Fruit fly (Drosophila melanogaster): ENCODE results near the gene CG31705.
A peak's percentile ranks its signal among the peaks of the same experiment; 100 is the strongest.

Gene CG31705

dm6 chr2L:11501427-11501968 is 26.5 kb downstream of the CG31705 start, which contains the start of gene spz4:
TSS of gene spz4 (plus strand) at chr2L:11501715.
- TF ChIP-seq tj (GFP tag; optimal IDR thresholded peaks at IDR 0.05) (no peak), CG11617 (GFP tag; optimal IDR thresholded peaks at IDR 0.05) (no peak), CG5204 (GFP tag; optimal IDR thresholded peaks at IDR 0.05) (no peak), Mnt (GFP tag; optimal IDR thresholded peaks at IDR 0.05) (no peak), kay (GFP tag; ENCODE audit: borderline replicate concordance) (no peak), CG33017 (tag; optimal IDR thresholded peaks at IDR 0.05) (no peak), bab1 (GFP tag; optimal IDR thresholded peaks at IDR 0.05) (no peak), cnc (optimal IDR thresholded peaks at IDR 0.05) (no peak), Hr96 (GFP tag; optimal IDR thresholded peaks at IDR 0.05) (no peak), CG1620 (GFP tag; optimal IDR thresholded peaks at IDR 0.05) (no peak), ovo (GFP tag; optimal IDR thresholded peaks at IDR 0.05) (no peak), CG7045 (GFP tag; optimal IDR thresholded peaks at IDR 0.05) (no peak), pad (GFP tag; optimal IDR thresholded peaks at IDR 0.05) (no peak), Crg-1 (GFP tag; optimal IDR thresholded peaks at IDR 0.05) (no peak), toe (GFP tag; optimal IDR thresholded peaks at IDR 0.05) (no peak), CG14711 (tag; optimal IDR thresholded peaks at IDR 0.05) (no peak), CG7101 (tag; optimal IDR thresholded peaks at IDR 0.05) (no peak), Clk (GFP tag; optimal IDR thresholded peaks at IDR 0.05) (no peak), CG12768 (GFP tag; optimal IDR thresholded peaks at IDR 0.05) (no peak)

- no peak for TF ChIP-seq pad (GFP tag; optimal IDR thresholded peaks at IDR 0.05)
- TF ChIP-seq CG11617 (GFP tag; optimal IDR thresholded peaks at IDR 0.05) = no peak
- no peak for TF ChIP-seq CG12768 (GFP tag; optimal IDR thresholded peaks at IDR 0.05)
- TF ChIP-seq Clk (GFP tag; optimal IDR thresholded peaks at IDR 0.05) = no peak
- no peak for TF ChIP-seq tj (GFP tag; optimal IDR thresholded peaks at IDR 0.05)
- TF ChIP-seq CG33017 (tag; optimal IDR thresholded peaks at IDR 0.05) = no peak
- no peak for TF ChIP-seq kay (GFP tag; ENCODE audit: borderline replicate concordance)
- no peak for TF ChIP-seq cic (GFP tag; optimal IDR thresholded peaks at IDR 0.05)
- TF ChIP-seq bab1 (GFP tag; optimal IDR thresholded peaks at IDR 0.05) = no peak
- no peak for TF ChIP-seq cnc (optimal IDR thresholded peaks at IDR 0.05)
- TF ChIP-seq Mnt (GFP tag; optimal IDR thresholded peaks at IDR 0.05) = no peak
- TF ChIP-seq CG7101 (tag; optimal IDR thresholded peaks at IDR 0.05) = no peak
- no peak for TF ChIP-seq CG5204 (GFP tag; optimal IDR thresholded peaks at IDR 0.05)
- TF ChIP-seq toe (GFP tag; optimal IDR thresholded peaks at IDR 0.05) = no peak
- no peak for TF ChIP-seq ovo (GFP tag; optimal IDR thresholded peaks at IDR 0.05)
- no peak for TF ChIP-seq Crg-1 (GFP tag; optimal IDR thresholded peaks at IDR 0.05)
Measured at dm6 chr2L:11500649-11501048, 27.4 kb downstream of the CG31705 start.

- peak; percentile 22 for TF ChIP-seq CG14711 (tag; optimal IDR thresholded peaks at IDR 0.05)
- TF ChIP-seq CG7101 (tag; optimal IDR thresholded peaks at IDR 0.05) = peak; percentile 22
- TF ChIP-seq CG5204 (GFP tag; optimal IDR thresholded peaks at IDR 0.05) = peak; percentile 34
- peak; percentile 27 for TF ChIP-seq toe (GFP tag; optimal IDR thresholded peaks at IDR 0.05)
- TF ChIP-seq CG1620 (GFP tag; optimal IDR thresholded peaks at IDR 0.05) = peak; percentile 39
- TF ChIP-seq bab1 (GFP tag; optimal IDR thresholded peaks at IDR 0.05) = peak; percentile 27
- TF ChIP-seq Crg-1 (GFP tag; optimal IDR thresholded peaks at IDR 0.05) = peak; percentile 63
- TF ChIP-seq Mnt (GFP tag; optimal IDR thresholded peaks at IDR 0.05) = peak; percentile 4
- TF ChIP-seq cnc (optimal IDR thresholded peaks at IDR 0.05) = no peak
- TF ChIP-seq kay (GFP tag; ENCODE audit: borderline replicate concordance) = no peak
- TF ChIP-seq ovo (GFP tag; optimal IDR thresholded peaks at IDR 0.05) = no peak
- TF ChIP-seq cic (GFP tag; optimal IDR thresholded peaks at IDR 0.05) = no peak
Measured at dm6 chr2L:11498839-11499238, 29.2 kb downstream of the CG31705 start, which contains the start of gene Cog8. TSS of gene Cog8 (minus strand) at chr2L:11498948.

dm6 chr2L:11493933-11494332 is 34.1 kb downstream of the CG31705 start:
- TF ChIP-seq CG14711 (tag; optimal IDR thresholded peaks at IDR 0.05) (no peak), bab1 (GFP tag; optimal IDR thresholded peaks at IDR 0.05) (no peak)

- TF ChIP-seq kay (GFP tag; ENCODE audit: borderline replicate concordance) = no peak
- TF ChIP-seq bab1 (GFP tag; optimal IDR thresholded peaks at IDR 0.05) = no peak
- no peak for TF ChIP-seq ovo (GFP tag; optimal IDR thresholded peaks at IDR 0.05)
- no peak for TF ChIP-seq cic (GFP tag; optimal IDR thresholded peaks at IDR 0.05)
- TF ChIP-seq CG5204 (GFP tag; optimal IDR thresholded peaks at IDR 0.05) = no peak
- TF ChIP-seq CG7101 (tag; optimal IDR thresholded peaks at IDR 0.05) = no peak
- no peak for TF ChIP-seq Mnt (GFP tag; optimal IDR thresholded peaks at IDR 0.05)
- TF ChIP-seq CG7045 (GFP tag; optimal IDR thresholded peaks at IDR 0.05) = no peak
- no peak for TF ChIP-seq Hr96 (GFP tag; optimal IDR thresholded peaks at IDR 0.05)
- no peak for TF ChIP-seq CG14711 (tag; optimal IDR thresholded peaks at IDR 0.05)
- TF ChIP-seq CG1620 (GFP tag; optimal IDR thresholded peaks at IDR 0.05) = no peak
- no peak for TF ChIP-seq CG33017 (tag; optimal IDR thresholded peaks at IDR 0.05)
- TF ChIP-seq CG11617 (GFP tag; optimal IDR thresholded peaks at IDR 0.05) = no peak
- TF ChIP-seq CG12768 (GFP tag; optimal IDR thresholded peaks at IDR 0.05) = no peak
- no peak for TF ChIP-seq tj (GFP tag; optimal IDR thresholded peaks at IDR 0.05)
- no peak for TF ChIP-seq toe (GFP tag; optimal IDR thresholded peaks at IDR 0.05)
- TF ChIP-seq Clk (GFP tag; optimal IDR thresholded peaks at IDR 0.05) = no peak
- TF ChIP-seq Crg-1 (GFP tag; optimal IDR thresholded peaks at IDR 0.05) = no peak
- TF ChIP-seq cnc (optimal IDR thresholded peaks at IDR 0.05) = no peak
Measured at dm6 chr2L:11488465-11489037, 39.5 kb downstream of the CG31705 start.

- peak; percentile 61 for TF ChIP-seq kay (GFP tag; ENCODE audit: borderline replicate concordance)
- TF ChIP-seq Mnt (GFP tag; optimal IDR thresholded peaks at IDR 0.05) = no peak
- TF ChIP-seq CG7045 (GFP tag; optimal IDR thresholded peaks at IDR 0.05) = no peak
- no peak for TF ChIP-seq cnc (optimal IDR thresholded peaks at IDR 0.05)
- TF ChIP-seq cic (GFP tag; optimal IDR thresholded peaks at IDR 0.05) = no peak
- TF ChIP-seq CG1620 (GFP tag; optimal IDR thresholded peaks at IDR 0.05) = no peak
- no peak for TF ChIP-seq ovo (GFP tag; optimal IDR thresholded peaks at IDR 0.05)
- no peak for TF ChIP-seq CG12768 (GFP tag; optimal IDR thresholded peaks at IDR 0.05)
- no peak for TF ChIP-seq CG11617 (GFP tag; optimal IDR thresholded peaks at IDR 0.05)
Measured at dm6 chr2L:11484407-11484806, 43.6 kb downstream of the CG31705 start, which contains the start of the genes CG43355 and sala. TSS of gene CG43355 (plus strand) at chr2L:11484707. TSS of gene sala (plus strand) at chr2L:11484707.
